Worm (Caenorhabditis elegans) whole organism, late embryonic: ENCODE measurements around the gene nas-28.

Experiments used
- ama-1 ChIP-seq: fragments of 150-350 bp; optimal IDR thresholded peaks from 2 replicates; lab custom pipeline; 2014
- hlh-8 ChIP-seq: sonication (generic microtip); optimal IDR thresholded peaks from 2 replicates; lab custom pipeline; 2016; ENCODE audit warnings: missing genotype, missing genetic modification characterization, missing compliant biosample characterization

DNA sequence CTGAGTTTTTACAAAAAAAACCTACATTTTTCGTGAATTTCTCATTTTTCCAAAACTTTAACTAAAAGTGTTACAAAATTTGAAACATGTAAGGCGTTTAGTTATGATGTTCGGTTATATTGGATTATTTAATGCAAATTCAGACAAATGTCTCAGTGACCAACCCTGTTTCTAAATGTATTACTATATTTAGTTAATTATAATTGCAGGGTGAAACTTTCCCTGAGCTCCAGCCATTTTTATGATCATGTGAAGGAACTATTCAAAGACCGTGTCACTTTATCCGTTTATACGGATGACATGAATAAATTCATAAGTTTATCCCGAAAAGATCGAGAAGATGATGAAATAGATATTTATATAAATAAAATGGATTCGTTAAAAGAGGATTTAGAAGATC, 7.8 kb upstream of the nas-28 start, which contains the start of gene C23G10.5:
- TF ChIP-seq ama-1 (lab: Kevin White, UChicago) = no peak
- TF ChIP-seq hlh-8 (tag; lab: Kevin White, UChicago) = no peak
